Worm (Caenorhabditis elegans) whole organism, mixed stage, embryonic: ENCODE data around the gene H23L24.1.

Experiments used
- M03D4.4 ChIP-seq: sonication (generic microtip); optimal IDR thresholded peaks from 2 replicates; lab custom pipeline; 2017; ENCODE audit warnings: mild to moderate bottlenecking, missing genetic modification characterization, missing compliant biosample characterization
- bed-3 ChIP-seq: fragments of 200-800 bp; sonication (Bioruptor generic); optimal IDR thresholded peaks from 3 replicates; lab custom pipeline; 2018; ENCODE audit warnings: mild to moderate bottlenecking, missing genetic modification characterization, moderate library complexity, missing compliant biosample characterization
- blmp-1 ChIP-seq: fragments of 150-350 bp; optimal IDR thresholded peaks from 2 replicates; lab custom pipeline; 2014; ENCODE audit warnings: missing biosample characterization, missing genetic modification characterization
- ceh-39 ChIP-seq: fragments of 150-350 bp; optimal IDR thresholded peaks from 2 replicates; lab custom pipeline; 2014; ENCODE audit warnings: missing biosample characterization, missing genetic modification characterization
- ceh-43 ChIP-seq: fragments of 200-800 bp; sonication (Bioruptor generic); optimal IDR thresholded peaks from 2 replicates; lab custom pipeline; 2018; ENCODE audit warnings: mild to moderate bottlenecking, missing genetic modification characterization, moderate library complexity, missing compliant biosample characterization
- ceh-83 ChIP-seq: fragments of 200-800 bp; sonication (Bioruptor generic); optimal IDR thresholded peaks from 2 replicates; lab custom pipeline; 2018; ENCODE audit warnings: mild to moderate bottlenecking, missing genetic modification characterization, missing compliant biosample characterization
- ces-1 ChIP-seq: fragments of 150-350 bp; optimal IDR thresholded peaks from 2 replicates; lab custom pipeline; 2014; ENCODE audit warnings: missing biosample characterization, missing genetic modification reagents, missing genetic modification characterization
- cnd-1 ChIP-seq: fragments of 200-800 bp; sonication (Bioruptor generic); optimal IDR thresholded peaks from 2 replicates; lab custom pipeline; 2018; ENCODE audit warnings: mild to moderate bottlenecking, missing genetic modification characterization, missing compliant biosample characterization
- drap-1 ChIP-seq: fragments of 200-800 bp; sonication (Bioruptor generic); optimal IDR thresholded peaks from 3 replicates; lab custom pipeline; 2018; ENCODE audit warnings: mild to moderate bottlenecking, missing genetic modification characterization, missing compliant biosample characterization
- elt-1 ChIP-seq: sonication (generic microtip); optimal IDR thresholded peaks from 2 replicates; lab custom pipeline; 2017; ENCODE audit warnings: missing genetic modification characterization, mild to moderate bottlenecking, missing compliant biosample characterization, antibody characterized with exemption, moderate library complexity, borderline replicate concordance; ENCODE audit not compliant: insufficient read depth
- elt-3 ChIP-seq: fragments of 150-350 bp; optimal IDR thresholded peaks from 2 replicates; lab custom pipeline; 2014; ENCODE audit warnings: missing biosample characterization, missing genetic modification characterization
- flh-1 ChIP-seq: fragments of 200-800 bp; sonication (Bioruptor generic); optimal IDR thresholded peaks from 2 replicates; lab custom pipeline; 2018; ENCODE audit warnings: mild to moderate bottlenecking, missing genetic modification characterization, moderate library complexity, missing compliant biosample characterization
- ham-2 ChIP-seq: fragments of 200-800 bp; sonication (Bioruptor generic); optimal IDR thresholded peaks from 2 replicates; lab custom pipeline; 2018; ENCODE audit warnings: mild to moderate bottlenecking, missing genetic modification characterization, missing compliant biosample characterization
- hlh-1 ChIP-seq: fragments of 150-350 bp; optimal IDR thresholded peaks from 2 replicates; lab custom pipeline; 2014; ENCODE audit warnings: missing biosample characterization, missing genetic modification reagents, missing genetic modification characterization
- lin-13 ChIP-seq: fragments of 150-350 bp; optimal IDR thresholded peaks from 2 replicates; lab custom pipeline; 2014; ENCODE audit warnings: missing biosample characterization, missing genetic modification characterization
- lin-32 ChIP-seq: fragments of 200-800 bp; sonication (Bioruptor generic); optimal IDR thresholded peaks from 2 replicates; lab custom pipeline; 2018; ENCODE audit warnings: mild to moderate bottlenecking, missing genetic modification characterization, missing compliant biosample characterization
- lsy-2 ChIP-seq: fragments of 150-350 bp; optimal IDR thresholded peaks from 2 replicates; lab custom pipeline; 2014; ENCODE audit warnings: missing biosample characterization, missing genetic modification characterization
- mab-5 ChIP-seq: fragments of 150-350 bp; optimal IDR thresholded peaks from 2 replicates; lab custom pipeline; 2014; ENCODE audit warnings: missing biosample characterization, missing genetic modification characterization
- mep-1 ChIP-seq: fragments of 150-350 bp; optimal IDR thresholded peaks from 2 replicates; lab custom pipeline; 2017; ENCODE audit warnings: missing biosample characterization, missing genetic modification reagents, missing genetic modification characterization, inconsistent platforms
- mls-2 ChIP-seq: sonication (generic microtip); optimal IDR thresholded peaks from 2 replicates; lab custom pipeline; 2016; ENCODE audit warnings: mild to moderate bottlenecking, missing genetic modification characterization, moderate library complexity, missing compliant biosample characterization
- nhr-2 ChIP-seq: fragments of 150-350 bp; optimal IDR thresholded peaks from 2 replicates; lab custom pipeline; 2014; ENCODE audit warnings: missing biosample characterization, missing genetic modification characterization
- nhr-237 ChIP-seq: fragments of 150-350 bp; optimal IDR thresholded peaks from 2 replicates; lab custom pipeline; 2014; ENCODE audit warnings: missing biosample characterization, missing genetic modification characterization
- nhr-28 ChIP-seq: fragments of 150-350 bp; optimal IDR thresholded peaks from 2 replicates; lab custom pipeline; 2014; ENCODE audit warnings: missing biosample characterization, missing genetic modification characterization
- nhr-76 ChIP-seq: sonication (generic microtip); optimal IDR thresholded peaks from 2 replicates; lab custom pipeline; 2017; ENCODE audit warnings: missing biosample characterization, missing genetic modification characterization
- pha-4 ChIP-seq: fragments of 150-350 bp; optimal IDR thresholded peaks from 2 replicates; lab custom pipeline; 2018; ENCODE audit warnings: missing biosample characterization, missing genetic modification reagents, missing genetic modification characterization
- sem-2 ChIP-seq: fragments of 200-800 bp; sonication (Bioruptor generic); optimal IDR thresholded peaks from 2 replicates; lab custom pipeline; 2018; ENCODE audit warnings: mild to moderate bottlenecking, missing genetic modification characterization, missing compliant biosample characterization
- snpc-4 ChIP-seq: fragments of 150-350 bp; optimal IDR thresholded peaks from 2 replicates; lab custom pipeline; 2014; ENCODE audit warnings: missing biosample characterization, missing genetic modification characterization
- tbx-8 ChIP-seq: fragments of 200-800 bp; sonication (Bioruptor generic); optimal IDR thresholded peaks from 2 replicates; lab custom pipeline; 2018; ENCODE audit warnings: mild to moderate bottlenecking, missing genetic modification characterization, moderate library complexity, missing compliant biosample characterization
- unc-120 ChIP-seq: sonication (generic microtip); optimal IDR thresholded peaks from 2 replicates; lab custom pipeline; 2017; ENCODE audit warnings: missing genetic modification characterization, missing compliant biosample characterization; ENCODE audit not compliant: poor library complexity, severe bottlenecking
- unc-39 ChIP-seq: fragments of 150-350 bp; optimal IDR thresholded peaks from 2 replicates; lab custom pipeline; 2014; ENCODE audit warnings: missing biosample characterization, missing genetic modification characterization
- zip-8 ChIP-seq: fragments of 150-350 bp; optimal IDR thresholded peaks from 2 replicates; lab custom pipeline; 2014; ENCODE audit warnings: missing biosample characterization, missing genetic modification characterization
- ztf-11 ChIP-seq: fragments of 150-350 bp; optimal IDR thresholded peaks from 2 replicates; lab custom pipeline; 2014; ENCODE audit warnings: missing biosample characterization, missing genetic modification characterization

H23L24.1 gene

ce11 chrIV:8718153-8718552, at the start of gene H23L24.1:
Gene H23L24.1 (plus strand): TSS chrIV:8718453.
- TF ChIP-seq nhr-28 (no peak), tbx-8 (GFP tag; lab: Kevin White, UChicago) (no peak)

- TF ChIP-seq lin-13 (tag; lab: Kevin White, UChicago) = no peak
- no peak for TF ChIP-seq lin-32 (GFP tag; lab: Kevin White, UChicago)
- no peak for TF ChIP-seq sem-2
- TF ChIP-seq pha-4 (tag; lab: Kevin White, UChicago) = no peak
- no peak for TF ChIP-seq nhr-28
- TF ChIP-seq ces-1 = no peak
- TF ChIP-seq ceh-83 (GFP tag; lab: Kevin White, UChicago) = no peak
- TF ChIP-seq hlh-1 (tag; lab: Kevin White, UChicago) = no peak
- TF ChIP-seq nhr-237 (tag; lab: Kevin White, UChicago) = no peak
- TF ChIP-seq ceh-39 (tag; lab: Kevin White, UChicago) = no peak
- TF ChIP-seq blmp-1 (tag; lab: Kevin White, UChicago) = no peak
These were observed 49.6 kb upstream of the H23L24.1 start, which contains the start of gene cdh-5 for ce11 chrIV:8668635-8669034. Gene cdh-5 (plus strand): TSS chrIV:8668935.

- TF ChIP-seq snpc-4 (tag; lab: Kevin White, UChicago) (no peak), M03D4.4 (tag; lab: Kevin White, UChicago) (no peak), mls-2 (no peak), zip-8 (tag; lab: Kevin White, UChicago) (no peak), sem-2 (no peak), unc-120 (tag; lab: Kevin White, UChicago) (no peak), lin-32 (GFP tag; lab: Kevin White, UChicago) (no peak), ceh-43 (GFP tag; lab: Kevin White, UChicago) (no peak), lsy-2 (tag; lab: Kevin White, UChicago) (no peak), mab-5 (tag; lab: Kevin White, UChicago) (no peak), cnd-1 (tag; lab: Kevin White, UChicago) (no peak), bed-3 (GFP tag; lab: Kevin White, UChicago) (no peak), ceh-83 (GFP tag; lab: Kevin White, UChicago) (no peak), pha-4 (tag; lab: Kevin White, UChicago) (no peak), nhr-2 (tag; lab: Kevin White, UChicago) (no peak), ham-2 (no peak), blmp-1 (tag; lab: Kevin White, UChicago) (no peak), ztf-11 (tag; lab: Kevin White, UChicago) (no peak)
These were observed 44.4 kb upstream of the H23L24.1 start for ce11 chrIV:8673733-8674375.

- TF ChIP-seq lsy-2 (tag; lab: Kevin White, UChicago) = no peak
- TF ChIP-seq ham-2 = no peak
- no peak for TF ChIP-seq flh-1 (GFP tag; lab: Kevin White, UChicago)
- TF ChIP-seq ceh-83 (GFP tag; lab: Kevin White, UChicago) = no peak
- TF ChIP-seq drap-1 = no peak
- no peak for TF ChIP-seq mls-2
- TF ChIP-seq ceh-39 (tag; lab: Kevin White, UChicago) = no peak
- no peak for TF ChIP-seq nhr-2 (tag; lab: Kevin White, UChicago)
- no peak for TF ChIP-seq M03D4.4 (tag; lab: Kevin White, UChicago)
These were observed 41.0 kb upstream of the H23L24.1 start, which contains the start of gene F08B4.8 for ce11 chrIV:8677303-8677702. Gene F08B4.8 (plus strand): TSS chrIV:8677603.

ce11 chrIV:8679225-8679624, 39.0 kb upstream of the H23L24.1 start, which contains the start of gene nlp-60:
Gene nlp-60 (minus strand): TSS chrIV:8679325.
- TF ChIP-seq ceh-39 (tag; lab: Kevin White, UChicago) = no peak
- no peak for TF ChIP-seq elt-3 (tag; lab: Kevin White, UChicago)
- no peak for TF ChIP-seq nhr-76
- TF ChIP-seq unc-120 (tag; lab: Kevin White, UChicago) = no peak
- no peak for TF ChIP-seq nhr-237 (tag; lab: Kevin White, UChicago)
- TF ChIP-seq pha-4 (tag; lab: Kevin White, UChicago) = no peak
- TF ChIP-seq cnd-1 (tag; lab: Kevin White, UChicago) = no peak
- no peak for TF ChIP-seq drap-1
- no peak for TF ChIP-seq lsy-2 (tag; lab: Kevin White, UChicago)
- TF ChIP-seq snpc-4 (tag; lab: Kevin White, UChicago) = no peak
- no peak for TF ChIP-seq elt-1 (tag; lab: Kevin White, UChicago)
- no peak for TF ChIP-seq unc-39
- TF ChIP-seq mep-1 = no peak
- TF ChIP-seq bed-3 (GFP tag; lab: Kevin White, UChicago) = no peak
- TF ChIP-seq ceh-83 (GFP tag; lab: Kevin White, UChicago) = no peak
- no peak for TF ChIP-seq zip-8 (tag; lab: Kevin White, UChicago)
- no peak for TF ChIP-seq hlh-1 (tag; lab: Kevin White, UChicago)
- no peak for TF ChIP-seq tbx-8 (GFP tag; lab: Kevin White, UChicago)
